Worm (Caenorhabditis elegans) whole organism, late embryonic: Measurements from ENCODE around the gene vit-2.

ENCODE experiments used
- F13H6.1 ChIP-seq: sonication (generic microtip); optimal IDR thresholded peaks from 2 replicates; lab custom pipeline; 2016; ENCODE audit warnings: missing genetic modification characterization, missing compliant biosample characterization
- K02D7.2 ChIP-seq: sonication (generic microtip); optimal IDR thresholded peaks from 2 replicates; lab custom pipeline; 2017; ENCODE audit warnings: mild to moderate bottlenecking, missing genetic modification characterization, missing compliant biosample characterization
- K09A11.1 ChIP-seq: sonication (generic microtip); optimal IDR thresholded peaks from 2 replicates; lab custom pipeline; 2017; ENCODE audit warnings: antibody characterized with exemption, mild to moderate bottlenecking, missing genetic modification characterization, missing compliant biosample characterization; ENCODE audit not compliant: insufficient read depth
- T23F11.4 ChIP-seq: fragments of 200-800 bp; sonication (Bioruptor generic); optimal IDR thresholded peaks from 2 replicates; lab custom pipeline; 2018; ENCODE audit warnings: mild to moderate bottlenecking, missing genetic modification characterization, missing compliant biosample characterization
- Y22D7AL.16 ChIP-seq: sonication (generic microtip); optimal IDR thresholded peaks from 2 replicates; lab custom pipeline; 2016; ENCODE audit warnings: missing genetic modification characterization, missing compliant biosample characterization
- ama-1 ChIP-seq: fragments of 150-350 bp; optimal IDR thresholded peaks from 2 replicates; lab custom pipeline; 2014
- ceh-18 ChIP-seq: sonication (generic microtip); optimal IDR thresholded peaks from 2 replicates; lab custom pipeline; 2016; ENCODE audit warnings: missing genetic modification characterization, missing compliant biosample characterization
- ceh-19 ChIP-seq: fragments of 200-800 bp; sonication (Bioruptor generic); optimal IDR thresholded peaks from 2 replicates; lab custom pipeline; 2018; ENCODE audit warnings: mild to moderate bottlenecking, missing genetic modification characterization, missing compliant biosample characterization
- ceh-2 ChIP-seq: sonication (generic microtip); optimal IDR thresholded peaks from 2 replicates; lab custom pipeline; 2016; ENCODE audit warnings: missing genotype, missing genetic modification characterization, missing compliant biosample characterization
- ceh-31 ChIP-seq: sonication (generic microtip); optimal IDR thresholded peaks from 2 replicates; lab custom pipeline; 2016; ENCODE audit warnings: missing genetic modification characterization, missing compliant biosample characterization
- ceh-48 ChIP-seq: sonication (generic microtip); optimal IDR thresholded peaks from 2 replicates; lab custom pipeline; 2016; ENCODE audit warnings: missing genetic modification characterization, inconsistent platforms, missing compliant biosample characterization
- ceh-6 ChIP-seq: fragments of 200-800 bp; sonication (Bioruptor generic); optimal IDR thresholded peaks from 2 replicates; lab custom pipeline; 2018; ENCODE audit warnings: mild to moderate bottlenecking, missing genetic modification characterization, missing compliant biosample characterization
- ceh-9 ChIP-seq: sonication (generic microtip); optimal IDR thresholded peaks from 2 replicates; lab custom pipeline; 2016; ENCODE audit warnings: mild to moderate bottlenecking, missing genetic modification characterization, inconsistent platforms, missing compliant biosample characterization
- dmd-4 ChIP-seq: sonication (generic microtip); optimal IDR thresholded peaks from 2 replicates; lab custom pipeline; 2016; ENCODE audit warnings: borderline replicate concordance, missing genetic modification characterization, missing compliant biosample characterization
- dve-1 ChIP-seq: sonication (generic microtip); optimal IDR thresholded peaks from 2 replicates; lab custom pipeline; 2017; ENCODE audit warnings: antibody characterized with exemption, mild to moderate bottlenecking, missing genetic modification characterization, missing compliant biosample characterization
- fax-1 ChIP-seq: sonication (generic microtip); optimal IDR thresholded peaks from 2 replicates; lab custom pipeline; 2016; ENCODE audit warnings: missing genotype, missing genetic modification characterization, missing compliant biosample characterization
- gmeb-2 ChIP-seq: sonication (generic microtip); optimal IDR thresholded peaks from 2 replicates; lab custom pipeline; 2016; ENCODE audit warnings: missing genetic modification characterization, inconsistent platforms, missing compliant biosample characterization
- hlh-6 ChIP-seq: sonication (generic microtip); optimal IDR thresholded peaks from 2 replicates; lab custom pipeline; 2016; ENCODE audit warnings: missing genotype, missing genetic modification characterization, missing compliant biosample characterization
- hlh-8 ChIP-seq: sonication (generic microtip); optimal IDR thresholded peaks from 2 replicates; lab custom pipeline; 2016; ENCODE audit warnings: missing genotype, missing genetic modification characterization, missing compliant biosample characterization
- lim-6 ChIP-seq: sonication (generic microtip); optimal IDR thresholded peaks from 2 replicates; lab custom pipeline; 2016; ENCODE audit warnings: missing genetic modification characterization, missing compliant biosample characterization
- madf-2 ChIP-seq: sonication (generic microtip); optimal IDR thresholded peaks from 2 replicates; lab custom pipeline; 2017; ENCODE audit warnings: missing genetic modification characterization, missing compliant biosample characterization
- mec-3 ChIP-seq: sonication (generic microtip); optimal IDR thresholded peaks from 2 replicates; lab custom pipeline; 2016; ENCODE audit warnings: borderline replicate concordance, missing genetic modification characterization, missing compliant biosample characterization
- nfya-1 ChIP-seq: sonication (generic microtip); optimal IDR thresholded peaks from 2 replicates; lab custom pipeline; 2017; ENCODE audit warnings: missing genetic modification characterization, mild to moderate bottlenecking, missing compliant biosample characterization, antibody characterized with exemption, moderate library complexity
- nhr-11 ChIP-seq: fragments of 150-350 bp; optimal IDR thresholded peaks from 2 replicates; lab custom pipeline; 2014; ENCODE audit warnings: missing biosample characterization, missing genetic modification characterization
- nhr-232 ChIP-seq: sonication (generic microtip); optimal IDR thresholded peaks from 2 replicates; lab custom pipeline; 2016; ENCODE audit warnings: missing genetic modification characterization, missing compliant biosample characterization
- npax-4 ChIP-seq: sonication (generic microtip); optimal IDR thresholded peaks from 2 replicates; lab custom pipeline; 2016; ENCODE audit warnings: missing genetic modification characterization, missing compliant biosample characterization
- pag-3 ChIP-seq: sonication (generic microtip); optimal IDR thresholded peaks from 2 replicates; lab custom pipeline; 2016; ENCODE audit warnings: missing compliant biosample characterization, missing genetic modification characterization, borderline replicate concordance
- pat-9 ChIP-seq: fragments of 200-800 bp; sonication (Bioruptor generic); optimal IDR thresholded peaks from 2 replicates; lab custom pipeline; 2018; ENCODE audit warnings: mild to moderate bottlenecking, missing genetic modification characterization, moderate library complexity, missing compliant biosample characterization
- pax-1 ChIP-seq: fragments of 150-350 bp; optimal IDR thresholded peaks from 2 replicates; lab custom pipeline; 2014; ENCODE audit warnings: missing biosample characterization, missing genetic modification characterization
- pha-2 ChIP-seq: sonication (generic microtip); optimal IDR thresholded peaks from 2 replicates; lab custom pipeline; 2017; ENCODE audit warnings: mild to moderate bottlenecking, missing genetic modification characterization, missing compliant biosample characterization
- sdc-2 ChIP-seq: sonication (generic microtip); optimal IDR thresholded peaks from 2 replicates; lab custom pipeline; 2016; ENCODE audit warnings: missing genotype, missing genetic modification characterization, missing compliant biosample characterization
- sox-4 ChIP-seq: sonication (generic microtip); optimal IDR thresholded peaks from 2 replicates; lab custom pipeline; 2017; ENCODE audit warnings: mild to moderate bottlenecking, missing genetic modification characterization, inconsistent platforms, missing compliant biosample characterization
- syd-9 ChIP-seq: sonication (generic microtip); optimal IDR thresholded peaks from 2 replicates; lab custom pipeline; 2016; ENCODE audit warnings: mild to moderate bottlenecking, missing genetic modification characterization, moderate library complexity, missing compliant biosample characterization
- unc-3 ChIP-seq, 2 experiments: fragments of 200-800 bp in 1 of 2; sonication (Bioruptor generic) in 1 of 2; sonication (generic microtip) in 1 of 2; conservative IDR thresholded peaks in 1 of 2; optimal IDR thresholded peaks in 1 of 2; 2 replicates each; pipeline versions ENCODE4 v1.3.6 to Lab custom; 2016 to 2022; ENCODE audit warnings: missing compliant biosample characterization in 2 of 2, missing genetic modification characterization in 2 of 2, missing genetic modification reagents in 1 of 2
- unc-42 ChIP-seq: sonication (generic microtip); optimal IDR thresholded peaks from 2 replicates; lab custom pipeline; 2016; ENCODE audit warnings: missing genotype, missing genetic modification characterization, missing compliant biosample characterization
- unc-55 ChIP-seq: sonication (generic microtip); optimal IDR thresholded peaks from 2 replicates; lab custom pipeline; 2017; ENCODE audit warnings: missing biosample characterization, missing genetic modification reagents, missing genetic modification characterization
- unc-86 ChIP-seq: sonication (generic microtip); optimal IDR thresholded peaks from 2 replicates; lab custom pipeline; 2016; ENCODE audit warnings: missing genetic modification characterization, missing compliant biosample characterization
- ztf-16 ChIP-seq: sonication (generic microtip); optimal IDR thresholded peaks from 2 replicates; lab custom pipeline; 2017; ENCODE audit warnings: missing genetic modification characterization, missing compliant biosample characterization

vit-2 gene

DNA sequence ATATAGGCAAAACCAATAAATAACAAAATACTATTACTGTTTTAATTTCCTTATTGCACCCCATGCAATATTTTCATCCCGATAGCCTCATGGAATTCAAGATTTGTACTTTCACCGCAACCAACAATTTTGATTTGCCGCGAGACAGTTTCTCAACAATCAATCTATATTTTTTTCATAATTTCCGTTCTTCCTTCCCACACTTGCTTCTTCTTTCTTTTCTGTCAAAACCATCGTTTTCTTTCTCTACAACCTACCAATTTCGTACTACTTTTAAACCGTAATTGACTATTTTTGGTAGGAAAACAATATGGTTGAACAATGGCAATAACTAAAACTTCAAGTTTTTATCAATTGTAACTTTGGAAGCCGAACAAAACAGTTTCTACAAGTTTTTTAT lies 47.1 kb downstream of the vit-2 start, which contains the start of gene C31H2.14:
C31H2.14 (plus strand) TSS at position 301 of the 400 bp plus-strand sequence.
- TF ChIP-seq unc-86, result no peak
- TF ChIP-seq ceh-9 (tag; lab: Kevin White, UChicago), result no peak
- TF ChIP-seq ceh-18 (tag; lab: Kevin White, UChicago), result no peak
- no peak for TF ChIP-seq nhr-232 (tag; lab: Kevin White, UChicago)
- no peak for TF ChIP-seq unc-55 (GFP tag; lab: Kevin White, UChicago)
- no peak for TF ChIP-seq fax-1
- no peak for TF ChIP-seq hlh-6 (tag; lab: Kevin White, UChicago)
- no peak for TF ChIP-seq ceh-6 (GFP tag; lab: Kevin White, UChicago)

DNA sequence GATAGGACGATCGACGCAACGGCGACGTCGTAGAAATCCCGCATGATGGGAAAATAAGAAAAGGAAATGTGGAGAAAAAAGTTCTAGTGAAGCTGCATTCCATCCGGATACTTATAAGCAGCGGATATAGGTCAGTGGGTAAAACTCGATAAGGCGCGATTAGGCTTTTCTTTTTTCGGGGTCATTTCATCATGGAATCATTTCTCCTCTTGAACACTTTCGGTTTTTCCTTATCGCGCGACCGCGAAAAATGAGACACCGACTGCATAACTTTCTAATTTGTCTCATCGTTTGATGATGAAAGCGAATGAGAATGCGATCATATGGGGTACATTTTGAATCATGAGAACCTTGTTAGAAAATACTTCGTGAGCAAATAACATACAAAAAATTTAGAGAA lies 49.5 kb downstream of the vit-2 start, which contains the start of gene dpy-8:
dpy-8 (minus strand) TSS at position 88 of the 400 bp plus-strand sequence.
- TF ChIP-seq hlh-6 (tag; lab: Kevin White, UChicago), result no peak
- no peak for TF ChIP-seq madf-2 (tag; lab: Kevin White, UChicago)
- no peak for TF ChIP-seq pha-2
- no peak for TF ChIP-seq ceh-48 (tag; lab: Kevin White, UChicago)
- no peak for TF ChIP-seq pax-1 (tag; lab: Kevin White, UChicago)
- no peak for TF ChIP-seq mec-3 (tag; lab: Kevin White, UChicago)
- no peak for TF ChIP-seq dmd-4 (tag; lab: Kevin White, UChicago)

DNA sequence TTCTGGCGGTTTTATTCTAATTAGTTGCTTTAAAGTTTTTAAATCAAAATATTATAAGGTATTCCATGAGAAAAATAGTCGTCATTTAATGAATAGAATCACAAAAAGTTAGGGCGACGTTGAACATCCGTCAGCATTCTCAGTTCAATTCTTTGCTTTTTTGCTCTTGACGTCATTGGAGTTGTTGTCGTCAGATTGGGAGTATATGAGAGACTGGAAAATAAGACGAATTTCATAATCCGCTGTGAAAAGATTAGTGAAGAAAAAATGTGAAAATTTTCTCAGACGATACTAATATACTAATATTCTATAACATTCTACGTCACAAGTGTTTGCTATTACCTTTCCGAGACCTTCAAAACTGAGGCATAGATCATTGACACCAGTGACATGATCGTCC lies 50.6 kb downstream of the vit-2 start:
- TF ChIP-seq lim-6, result no peak
- TF ChIP-seq unc-42 (tag; lab: Kevin White, UChicago), result no peak
- TF ChIP-seq, all 69 proteins: peak for 0

DNA sequence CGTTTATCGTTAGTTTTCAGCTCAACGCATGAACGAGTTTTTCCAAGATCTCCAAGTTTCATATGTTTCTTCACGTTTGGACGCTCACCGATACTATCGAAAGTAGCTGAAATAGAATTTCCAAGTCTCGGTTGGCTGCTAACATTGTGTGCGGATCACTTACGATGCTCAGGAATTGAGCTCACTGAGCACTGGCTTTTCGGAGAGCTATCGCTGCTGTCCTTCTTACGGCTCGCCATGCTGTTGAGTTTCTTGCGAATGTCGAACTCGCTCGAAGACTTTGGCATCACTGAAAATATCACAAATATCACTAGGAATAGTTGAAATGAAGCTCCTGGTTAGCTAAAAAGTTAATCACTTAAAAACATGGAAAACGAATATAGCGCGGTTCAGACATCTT lies 51.0 kb downstream of the vit-2 start:
- TF ChIP-seq ceh-9 (tag; lab: Kevin White, UChicago), result no peak
- no peak for TF ChIP-seq npax-4 (tag; lab: Kevin White, UChicago)
- no peak for TF ChIP-seq F13H6.1 (tag; lab: Kevin White, UChicago)
- TF ChIP-seq mec-3 (tag; lab: Kevin White, UChicago), result no peak
- no peak for TF ChIP-seq unc-55 (GFP tag; lab: Kevin White, UChicago)

DNA sequence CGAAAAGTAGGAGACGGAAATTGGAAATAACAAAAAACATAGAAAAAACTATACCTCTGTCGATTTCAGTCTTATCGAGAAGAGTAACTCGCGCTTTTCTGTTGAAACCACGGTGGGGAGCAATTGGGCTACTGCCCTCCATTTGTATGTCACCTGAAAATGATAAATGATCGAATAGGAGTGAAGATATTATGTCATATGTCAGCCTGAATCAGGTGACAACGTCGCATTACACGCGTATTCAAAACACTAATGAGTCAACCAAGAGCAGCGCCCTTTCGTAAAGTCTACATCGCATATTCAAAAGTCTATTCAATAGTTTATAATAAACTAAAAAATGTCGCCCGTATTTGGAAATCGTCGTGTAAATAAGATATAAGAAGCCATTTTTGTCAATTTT lies 52.1 kb downstream of the vit-2 start:
- TF ChIP-seq ceh-31 (tag; lab: Kevin White, UChicago) (no peak), sdc-2 (no peak), K02D7.2 (tag; lab: Kevin White, UChicago) (no peak), K09A11.1 (tag; lab: Kevin White, UChicago) (no peak), Y22D7AL.16 (tag; lab: Kevin White, UChicago) (no peak), ztf-16 (tag; lab: Kevin White, UChicago) (no peak), ceh-18 (tag; lab: Kevin White, UChicago) (no peak), hlh-8 (tag; lab: Kevin White, UChicago) (no peak), sox-4 (tag; lab: Kevin White, UChicago) (no peak), ceh-19 (GFP tag; lab: Kevin White, UChicago) (no peak), dve-1 (tag; lab: Kevin White, UChicago) (no peak), pat-9 (tag; lab: Kevin White, UChicago) (no peak), ceh-2 (tag; lab: Kevin White, UChicago) (no peak), nhr-11 (tag; lab: Kevin White, UChicago) (no peak), ama-1 (lab: Kevin White, UChicago) (no peak), gmeb-2 (tag; lab: Kevin White, UChicago) (no peak)

DNA sequence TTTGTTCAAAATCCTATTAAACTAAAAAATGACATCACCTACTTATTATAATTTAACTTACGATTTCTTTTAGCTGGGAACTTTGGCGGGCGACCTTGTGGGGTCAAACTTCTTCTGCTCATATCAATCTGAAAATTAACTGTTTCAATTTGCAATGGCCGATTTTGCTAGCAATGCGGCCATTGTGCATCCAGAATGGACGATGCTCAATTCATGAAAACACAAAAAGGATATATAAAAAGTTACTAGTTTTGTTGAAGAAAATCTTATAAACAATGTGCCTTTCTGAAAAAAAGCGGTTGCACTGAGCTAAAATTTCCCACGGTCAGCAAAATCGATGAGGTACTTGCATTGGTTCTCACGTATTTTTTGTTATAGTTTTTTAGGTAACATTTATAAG lies 53.4 kb downstream of the vit-2 start, which contains the start of gene C31H2.3:
C31H2.3 (minus strand) TSS at position 101 of the 400 bp plus-strand sequence.
- TF ChIP-seq pag-3, result no peak
- no peak for TF ChIP-seq nfya-1 (tag; lab: Kevin White, UChicago)
- no peak for TF ChIP-seq pax-1 (tag; lab: Kevin White, UChicago)
- no peak for TF ChIP-seq T23F11.4
- no peak for TF ChIP-seq unc-3 (GFP tag; conservative IDR thresholded peaks at IDR 0.05; lab: Robert Waterston, UW)
- no peak for TF ChIP-seq unc-3 (tag; optimal IDR thresholded peaks at IDR 0.05; lab: Kevin White, UChicago)
- no peak for TF ChIP-seq syd-9
- TF ChIP-seq ceh-19 (GFP tag; lab: Kevin White, UChicago), result no peak
- TF ChIP-seq gmeb-2 (tag; lab: Kevin White, UChicago), result no peak
